Worm (Caenorhabditis elegans) whole organism, L2 larva: ENCODE data around the gene cey-4.

ENCODE experiments used
- C34F6.9 ChIP-seq: fragments of 150-350 bp; optimal IDR thresholded peaks from 2 replicates; lab custom pipeline; 2014; ENCODE audit warnings: missing biosample characterization, missing genetic modification characterization
- F13H6.1 ChIP-seq: sonication (generic microtip); optimal IDR thresholded peaks from 2 replicates; lab custom pipeline; 2016; ENCODE audit warnings: missing genetic modification characterization, missing compliant biosample characterization
- R02D3.7 ChIP-seq: fragments of 150-350 bp; optimal IDR thresholded peaks from 2 replicates; lab custom pipeline; 2014; ENCODE audit warnings: missing biosample characterization, missing genetic modification characterization
- Y55F3AM.14 ChIP-seq: fragments of 200-800 bp; sonication (Bioruptor generic); optimal IDR thresholded peaks from 2 replicates; lab custom pipeline; 2018; ENCODE audit warnings: mild to moderate bottlenecking, missing genetic modification characterization, missing compliant biosample characterization
- ZK546.5 ChIP-seq: sonication (generic microtip); optimal IDR thresholded peaks from 2 replicates; lab custom pipeline; 2017; ENCODE audit warnings: missing biosample characterization, missing genetic modification characterization
- alr-1 ChIP-seq: fragments of 150-350 bp; optimal IDR thresholded peaks from 2 replicates; lab custom pipeline; 2014; ENCODE audit warnings: missing biosample characterization, missing genetic modification characterization
- aly-2 ChIP-seq: fragments of 150-350 bp; optimal IDR thresholded peaks from 2 replicates; lab custom pipeline; 2014; ENCODE audit warnings: missing biosample characterization, missing genetic modification characterization
- ama-1 ChIP-seq: fragments of 150-350 bp; optimal IDR thresholded peaks from 2 replicates; lab custom pipeline; 2018; ENCODE audit warnings: inconsistent platforms
- blmp-1 ChIP-seq: sonication (generic microtip); optimal IDR thresholded peaks from 2 replicates; lab custom pipeline; 2017; ENCODE audit warnings: missing genetic modification characterization, mild to moderate bottlenecking, missing compliant biosample characterization, antibody characterized with exemption, moderate library complexity; ENCODE audit not compliant: insufficient read depth
- ceh-16 ChIP-seq: fragments of 150-350 bp; optimal IDR thresholded peaks from 2 replicates; lab custom pipeline; 2014; ENCODE audit warnings: missing biosample characterization, missing genetic modification characterization
- ceh-82 ChIP-seq: fragments of 150-350 bp; optimal IDR thresholded peaks from 2 replicates; lab custom pipeline; 2014; ENCODE audit warnings: missing biosample characterization, missing genetic modification characterization
- crh-2 ChIP-seq: sonication (generic microtip); optimal IDR thresholded peaks from 2 replicates; lab custom pipeline; 2017; ENCODE audit warnings: missing biosample characterization, missing genetic modification characterization
- dmd-4 ChIP-seq: sonication (generic microtip); optimal IDR thresholded peaks from 2 replicates; lab custom pipeline; 2017; ENCODE audit warnings: missing biosample characterization, missing genetic modification characterization
- egl-27 ChIP-seq: sonication (generic microtip); optimal IDR thresholded peaks from 3 replicates; lab custom pipeline; 2017; ENCODE audit warnings: missing biosample characterization, missing genetic modification reagents, missing genetic modification characterization
- elt-1 ChIP-seq: fragments of 150-350 bp; optimal IDR thresholded peaks from 2 replicates; lab custom pipeline; 2014; ENCODE audit warnings: missing biosample characterization, missing genetic modification characterization
- elt-3 ChIP-seq: sonication (generic microtip); optimal IDR thresholded peaks from 2 replicates; lab custom pipeline; 2017; ENCODE audit warnings: missing biosample characterization, missing genetic modification characterization
- fos-1 ChIP-seq: fragments of 150-350 bp; optimal IDR thresholded peaks from 2 replicates; lab custom pipeline; 2014; ENCODE audit warnings: missing biosample characterization, missing genetic modification characterization
- gmeb-1 ChIP-seq: fragments of 150-350 bp; optimal IDR thresholded peaks from 2 replicates; lab custom pipeline; 2014; ENCODE audit warnings: missing biosample characterization, missing genetic modification characterization
- lin-11 ChIP-seq: fragments of 150-350 bp; sonication (generic microtip); optimal IDR thresholded peaks from 2 replicates; lab custom pipeline; 2014; ENCODE audit warnings: missing biosample characterization, missing genetic modification characterization, inconsistent platforms, mixed read lengths
- lin-13 ChIP-seq: fragments of 150-350 bp; optimal IDR thresholded peaks from 2 replicates; lab custom pipeline; 2014; ENCODE audit warnings: missing biosample characterization, missing genetic modification reagents, missing genetic modification characterization
- lin-39 ChIP-seq: fragments of 150-350 bp; optimal IDR thresholded peaks from 2 replicates; lab custom pipeline; 2014; ENCODE audit warnings: missing biosample characterization, missing genetic modification reagents, missing genetic modification characterization
- lsy-2 ChIP-seq, 2 experiments: fragments of 150-350 bp in 1 of 2; sonication (generic microtip) in 1 of 2; optimal IDR thresholded peaks; 2 replicates each; lab custom pipeline; 2014 to 2017; ENCODE audit warnings: missing biosample characterization in 2 of 2, missing genetic modification characterization in 2 of 2
- mab-5 ChIP-seq: fragments of 150-350 bp; optimal IDR thresholded peaks from 2 replicates; lab custom pipeline; 2014; ENCODE audit warnings: missing biosample characterization, missing genetic modification characterization
- mbf-1 ChIP-seq: sonication (generic microtip); optimal IDR thresholded peaks from 2 replicates; lab custom pipeline; 2017; ENCODE audit warnings: missing biosample characterization, missing genetic modification characterization
- mdl-1 ChIP-seq, 2 experiments: fragments of 150-350 bp in 1 of 2; sonication (generic microtip) in 1 of 2; optimal IDR thresholded peaks; 2 replicates each; lab custom pipeline; 2017; ENCODE audit warnings: missing biosample characterization in 2 of 2, missing genetic modification characterization in 2 of 2
- nhr-10 ChIP-seq: sonication (generic microtip); optimal IDR thresholded peaks from 2 replicates; lab custom pipeline; 2017; ENCODE audit warnings: missing biosample characterization, missing genetic modification characterization
- nhr-11 ChIP-seq: fragments of 150-350 bp; optimal IDR thresholded peaks from 2 replicates; lab custom pipeline; 2014; ENCODE audit warnings: missing biosample characterization, missing genetic modification characterization
- nhr-12 ChIP-seq: fragments of 150-350 bp; optimal IDR thresholded peaks from 2 replicates; lab custom pipeline; 2014; ENCODE audit warnings: missing biosample characterization, missing genetic modification characterization
- nhr-129 ChIP-seq: fragments of 150-350 bp; optimal IDR thresholded peaks from 2 replicates; lab custom pipeline; 2014; ENCODE audit warnings: missing biosample characterization, missing genetic modification characterization
- nhr-21 ChIP-seq: fragments of 150-350 bp; optimal IDR thresholded peaks from 2 replicates; lab custom pipeline; 2014; ENCODE audit warnings: missing biosample characterization, missing genetic modification characterization
- nhr-23 ChIP-seq: fragments of 150-350 bp; optimal IDR thresholded peaks from 2 replicates; lab custom pipeline; 2014; ENCODE audit warnings: missing biosample characterization, missing genetic modification reagents, missing genetic modification characterization
- nhr-237 ChIP-seq: fragments of 150-350 bp; optimal IDR thresholded peaks from 2 replicates; lab custom pipeline; 2014; ENCODE audit warnings: missing biosample characterization, missing genetic modification characterization
- nhr-25 ChIP-seq: fragments of 150-350 bp; sonication (generic microtip); optimal IDR thresholded peaks from 3 replicates; lab custom pipeline; 2014; ENCODE audit warnings: missing biosample characterization, missing genetic modification characterization
- nhr-6 ChIP-seq: fragments of 150-350 bp; optimal IDR thresholded peaks from 2 replicates; lab custom pipeline; 2014; ENCODE audit warnings: missing biosample characterization, missing genetic modification characterization
- nhr-77 ChIP-seq: fragments of 150-350 bp; optimal IDR thresholded peaks from 2 replicates; lab custom pipeline; 2014; ENCODE audit warnings: missing biosample characterization, missing genetic modification characterization
- peb-1 ChIP-seq: fragments of 150-350 bp; optimal IDR thresholded peaks from 2 replicates; lab custom pipeline; 2014; ENCODE audit warnings: missing biosample characterization, missing genetic modification characterization
- sem-4 ChIP-seq: fragments of 150-350 bp; optimal IDR thresholded peaks from 2 replicates; lab custom pipeline; 2014; ENCODE audit warnings: missing biosample characterization, missing genetic modification reagents, missing genetic modification characterization
- skn-1 ChIP-seq: sonication (generic microtip); optimal IDR thresholded peaks from 2 replicates; lab custom pipeline; 2017; ENCODE audit warnings: missing biosample characterization, missing genetic modification characterization
- sma-3 ChIP-seq: sonication (generic microtip); optimal IDR thresholded peaks from 2 replicates; lab custom pipeline; 2016; ENCODE audit warnings: missing genetic modification reagents, missing genetic modification characterization, missing compliant biosample characterization
- sma-9 ChIP-seq, 2 experiments: fragments of 150-350 bp in 1 of 2; sonication (generic microtip) in 1 of 2; optimal IDR thresholded peaks; 2 replicates each; lab custom pipeline; 2014 to 2016; ENCODE audit warnings: missing genetic modification characterization in 2 of 2, mild to moderate bottlenecking in 1 of 2, missing biosample characterization in 1 of 2, missing compliant biosample characterization in 1 of 2, missing genetic modification reagents in 1 of 2, moderate library complexity in 1 of 2
- snpc-4 ChIP-seq: fragments of 150-350 bp; optimal IDR thresholded peaks from 2 replicates; lab custom pipeline; 2014; ENCODE audit warnings: missing biosample characterization, missing genetic modification characterization
- unc-39 ChIP-seq: fragments of 150-350 bp; optimal IDR thresholded peaks from 2 replicates; lab custom pipeline; 2014; ENCODE audit warnings: missing biosample characterization, missing genetic modification characterization
- unc-55 ChIP-seq: fragments of 150-350 bp; sonication (generic microtip); optimal IDR thresholded peaks from 3 replicates; lab custom pipeline; 2014; ENCODE audit warnings: missing biosample characterization, missing genetic modification reagents, missing genetic modification characterization
- unc-62 ChIP-seq: fragments of 150-350 bp; optimal IDR thresholded peaks from 2 replicates; lab custom pipeline; 2014; ENCODE audit warnings: missing biosample characterization, missing genetic modification reagents, missing genetic modification characterization
- zag-1 ChIP-seq: fragments of 150-350 bp; optimal IDR thresholded peaks from 2 replicates; lab custom pipeline; 2014; ENCODE audit warnings: missing biosample characterization, missing genetic modification characterization
- ztf-1 ChIP-seq: fragments of 200-800 bp; sonication (Bioruptor generic); conservative IDR thresholded peaks from 2 replicates; pipeline ENCODE4 v1.3.6; 2022; ENCODE audit warnings: missing genetic modification characterization, missing compliant biosample characterization
- ztf-11 ChIP-seq: sonication (generic microtip); optimal IDR thresholded peaks from 2 replicates; lab custom pipeline; 2017; ENCODE audit warnings: missing biosample characterization, missing genetic modification characterization
- ztf-4 ChIP-seq: fragments of 150-350 bp; optimal IDR thresholded peaks from 2 replicates; lab custom pipeline; 2014; ENCODE audit warnings: missing biosample characterization, missing genetic modification characterization

cey-4 gene

ce11 chrIII:10894220-10894619 lies 25.7 kb upstream of the cey-4 start, which contains the start of gene fbxb-87:
TSS of gene fbxb-87 (plus strand) at chrIII:10894520.
- no peak for TF ChIP-seq nhr-11 (tag; lab: Kevin White, UChicago)
- TF ChIP-seq nhr-77 (tag; lab: Kevin White, UChicago): no peak
- TF ChIP-seq gmeb-1: no peak

ce11 chrIII:10888824-10889223 lies 20.3 kb upstream of the cey-4 start:
- TF ChIP-seq nhr-237 (tag; lab: Kevin White, UChicago) (no peak), nhr-129 (tag; lab: Kevin White, UChicago) (no peak), alr-1 (no peak), peb-1 (tag; lab: Kevin White, UChicago) (no peak), R02D3.7 (no peak), elt-1 (no peak), nhr-11 (tag; lab: Kevin White, UChicago) (no peak), lin-11 (tag; lab: Kevin White, UChicago) (no peak)

DNA sequence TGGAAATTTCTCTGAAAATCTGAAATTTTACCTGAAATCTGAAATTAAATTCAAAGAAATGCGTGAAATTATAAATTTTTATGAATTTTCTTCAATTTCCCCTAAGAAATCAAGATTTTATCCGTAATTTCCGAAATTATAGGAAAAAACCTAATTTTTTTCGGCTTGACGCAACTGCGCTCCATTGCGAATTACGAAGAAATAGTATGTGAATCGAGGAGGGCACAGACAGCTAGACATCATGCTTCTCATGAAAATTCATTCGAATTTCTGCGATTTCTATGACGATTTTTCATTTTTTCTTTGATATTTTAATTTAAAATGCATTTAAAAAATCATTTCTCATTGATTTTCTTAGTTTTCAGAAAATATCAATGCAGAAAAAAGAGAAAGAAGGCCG lies 13.5 kb upstream of the cey-4 start:
- peak; percentile 24 for TF ChIP-seq snpc-4
- no peak for TF ChIP-seq fos-1 (tag; lab: Kevin White, UChicago)
- TF ChIP-seq crh-2 (tag; lab: Kevin White, UChicago): peak; percentile 60
- TF ChIP-seq skn-1: no peak
- no peak for TF ChIP-seq Y55F3AM.14
- TF ChIP-seq ama-1 (lab: Kevin White, UChicago): no peak
- TF ChIP-seq F13H6.1 (tag; lab: Kevin White, UChicago): peak; percentile 39
- no peak for TF ChIP-seq nhr-237 (tag; lab: Kevin White, UChicago)
- no peak for TF ChIP-seq ZK546.5 (tag; lab: Kevin White, UChicago)
- no peak for TF ChIP-seq lin-11 (tag; lab: Kevin White, UChicago)
- peak; percentile 52 for TF ChIP-seq nhr-21 (tag; lab: Kevin White, UChicago)
- no peak for TF ChIP-seq mbf-1 (tag; lab: Kevin White, UChicago)
- TF ChIP-seq peb-1 (tag; lab: Kevin White, UChicago): no peak
- TF ChIP-seq ztf-1 (GFP tag; lab: Robert Waterston, UW): no peak
- TF ChIP-seq elt-3 (tag; lab: Kevin White, UChicago): no peak
- no peak for TF ChIP-seq ceh-82 (tag; lab: Kevin White, UChicago)
- TF ChIP-seq zag-1 (tag; lab: Kevin White, UChicago): no peak
- peak; percentile 82 for TF ChIP-seq sma-3 (GFP tag; lab: Kevin White, UChicago)
- TF ChIP-seq nhr-12 (tag; lab: Kevin White, UChicago): no peak
- TF ChIP-seq aly-2 (tag; lab: Kevin White, UChicago): no peak
- no peak for TF ChIP-seq unc-62 (GFP tag; lab: Kevin White, UChicago)
- no peak for TF ChIP-seq elt-1
- TF ChIP-seq nhr-10 (tag; lab: Kevin White, UChicago): no peak
- TF ChIP-seq sem-4: no peak
- peak; percentile 58 for TF ChIP-seq nhr-25 (tag; lab: Kevin White, UChicago)
- TF ChIP-seq dmd-4: no peak
- peak; percentile 62 for TF ChIP-seq lin-13 (GFP tag; lab: Kevin White, UChicago)
- no peak for TF ChIP-seq ztf-11
- TF ChIP-seq nhr-11 (tag; lab: Kevin White, UChicago): no peak
- no peak for TF ChIP-seq blmp-1 (tag; lab: Kevin White, UChicago)
- TF ChIP-seq lsy-2 (tag; optimal IDR thresholded peaks at IDR 0.05; lab: Kevin White, UChicago): peak; percentile 59 to 84
- no peak for TF ChIP-seq nhr-77 (tag; lab: Kevin White, UChicago)
- peak; percentile 77 for TF ChIP-seq gmeb-1
- TF ChIP-seq R02D3.7: no peak
- no peak for TF ChIP-seq unc-39 (tag; lab: Kevin White, UChicago)
- TF ChIP-seq ceh-16 (tag; lab: Kevin White, UChicago): no peak
- TF ChIP-seq nhr-6 (tag; lab: Kevin White, UChicago): peak; percentile 74
- TF ChIP-seq nhr-23: no peak
- peak; percentile 40 for TF ChIP-seq mab-5 (tag; lab: Kevin White, UChicago)
- TF ChIP-seq lin-39: no peak
- no peak for TF ChIP-seq egl-27 (tag; lab: Kevin White, UChicago)
- TF ChIP-seq sma-9 (GFP tag; optimal IDR thresholded peaks at IDR 0.05; lab: Kevin White, UChicago): no peak
- TF ChIP-seq sma-9 (tag; optimal IDR thresholded peaks at IDR 0.05; lab: Kevin White, UChicago): no peak
- no peak for TF ChIP-seq ztf-4
- peak; percentile 82 for TF ChIP-seq unc-55 (GFP tag; lab: Kevin White, UChicago)
- no peak for TF ChIP-seq alr-1
- TF ChIP-seq nhr-129 (tag; lab: Kevin White, UChicago): peak; percentile 34
- TF ChIP-seq mdl-1 (tag; optimal IDR thresholded peaks at IDR 0.05; lab: Kevin White, UChicago): no peak
- TF ChIP-seq C34F6.9 (tag; lab: Kevin White, UChicago): peak; percentile 86
- TF ChIP-seq, all 48 proteins: peak for 14
